Fruit fly (Drosophila melanogaster) whole organism, prepupa: ENCODE results near the gene CG42835.

ENCODE experiments used
- CG10669 ChIP-seq: fragments of 200-800 bp; sonication (Bioruptor generic); optimal IDR thresholded peaks from 3 replicates; lab custom pipeline; 2018; ENCODE audit warnings: missing biosample characterization, mild to moderate bottlenecking, missing genetic modification characterization, moderate library complexity
- CG11902 ChIP-seq: fragments of 200-800 bp; sonication (Bioruptor generic); optimal IDR thresholded peaks from 3 replicates; lab custom pipeline; 2016; ENCODE audit warnings: missing biosample characterization, missing genetic modification characterization
- CG3032 ChIP-seq: fragments of 200-800 bp; optimal IDR thresholded peaks from 2 replicates; lab custom pipeline; 2019; ENCODE audit warnings: missing biosample characterization, mild to moderate bottlenecking, missing genetic modification characterization, moderate library complexity
- CG8319 ChIP-seq: fragments of 200-800 bp; sonication (Bioruptor generic); optimal IDR thresholded peaks from 3 replicates; lab custom pipeline; 2016; ENCODE audit warnings: missing biosample characterization, missing genetic modification characterization
- Eip93F ChIP-seq: fragments of 200-800 bp; sonication (Bioruptor generic); optimal IDR thresholded peaks from 2 replicates; lab custom pipeline; 2016; ENCODE audit warnings: missing biosample characterization, mild to moderate bottlenecking, missing genetic modification characterization
- Ets96B ChIP-seq: fragments of 200-800 bp; optimal IDR thresholded peaks from 2 replicates; lab custom pipeline; 2019; ENCODE audit warnings: missing biosample characterization, mild to moderate bottlenecking, missing genetic modification characterization, moderate library complexity
- Lpt ChIP-seq: fragments of 200-800 bp; sonication (Bioruptor generic); optimal IDR thresholded peaks from 3 replicates; lab custom pipeline; 2016; ENCODE audit warnings: missing biosample characterization, missing genetic modification characterization
- Met ChIP-seq: fragments of 200-800 bp; sonication (Bioruptor generic); optimal IDR thresholded peaks from 3 replicates; lab custom pipeline; 2016; ENCODE audit warnings: missing biosample characterization, missing genetic modification characterization
- OdsH ChIP-seq: fragments of 200-800 bp; sonication (Bioruptor generic); optimal IDR thresholded peaks from 3 replicates; lab custom pipeline; 2016; ENCODE audit warnings: missing biosample characterization, missing genetic modification characterization
- cyc ChIP-seq: fragments of 200-800 bp; sonication (Bioruptor generic); optimal IDR thresholded peaks from 3 replicates; lab custom pipeline; 2016; ENCODE audit warnings: missing biosample characterization, missing genetic modification characterization

dm6 chr3R:17371094-17371493 is 49.3 kb upstream of the CG42835 start:
- TF ChIP-seq cyc (GFP tag; lab: Kevin White, UChicago) = no peak
- peak; percentile 4 for TF ChIP-seq CG10669 (GFP tag; lab: Kevin White, UChicago)
- TF ChIP-seq CG3032 (tag; lab: Kevin White, UChicago) = no peak
- TF ChIP-seq Met (GFP tag; lab: Kevin White, UChicago) = no peak
- TF ChIP-seq Eip93F (GFP tag; lab: Kevin White, UChicago) = no peak
- TF ChIP-seq CG11902 (GFP tag; lab: Kevin White, UChicago) = no peak
- no peak for TF ChIP-seq Lpt
- no peak for TF ChIP-seq OdsH (GFP tag; lab: Kevin White, UChicago)
- TF ChIP-seq Ets96B (tag; lab: Kevin White, UChicago) = peak; percentile 23
- TF ChIP-seq CG8319 (GFP tag; lab: Kevin White, UChicago) = no peak
